Fruit fly (Drosophila melanogaster): ENCODE results near the gene CG17734.

Gene CG17734

DNA sequence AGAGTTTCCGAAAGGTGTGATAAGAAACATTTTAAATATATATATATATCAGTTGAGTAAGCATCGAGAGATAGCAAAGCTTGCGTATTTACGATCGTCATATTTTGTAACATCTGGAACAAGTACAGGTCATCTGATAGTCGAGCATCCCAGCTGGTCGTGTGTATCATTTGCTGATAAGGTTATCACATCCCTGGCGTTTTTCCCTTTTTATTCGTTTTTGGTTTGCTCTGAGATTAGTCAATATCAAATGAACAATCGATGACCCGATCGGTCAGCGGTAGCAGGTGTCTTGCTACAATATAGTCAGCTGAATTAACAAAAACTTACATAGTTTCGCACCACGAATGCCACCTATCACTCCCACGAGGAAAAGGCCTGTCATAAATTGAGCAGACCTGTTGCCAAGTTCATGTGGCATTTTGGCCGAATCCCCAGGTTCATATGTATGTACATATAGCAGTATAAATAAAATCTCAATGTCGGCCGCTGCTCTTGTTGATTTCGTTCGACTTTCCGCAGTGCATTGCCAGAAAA is 42.8 kb downstream of the CG17734 start (continued):
- TF ChIP-seq shn (GFP tag; optimal IDR thresholded peaks at IDR 0.05): no peak
- no peak for TF ChIP-seq sima (GFP tag; optimal IDR thresholded peaks at IDR 0.05)
- no peak for TF ChIP-seq CG10431 (GFP tag; optimal IDR thresholded peaks at IDR 0.05)
- peak; percentile 35; the same call in 1 of the 3 replicates for TF ChIP-seq Dbx (GFP tag; IDR thresholded peaks at IDR 0.05)
- no peak for TF ChIP-seq CG1647 (GFP tag; optimal IDR thresholded peaks at IDR 0.05)
- TF ChIP-seq CG6683 (GFP tag; optimal IDR thresholded peaks at IDR 0.05): no peak
- peak; percentile 4 for TF ChIP-seq grn (GFP tag; optimal IDR thresholded peaks at IDR 0.05)
- peak; percentile 56 for TF ChIP-seq CG18619 (GFP tag; optimal IDR thresholded peaks at IDR 0.05)
- TF ChIP-seq tx (GFP tag; optimal IDR thresholded peaks at IDR 0.05): no peak
- peak; percentile 20 for TF ChIP-seq salm (tag; optimal IDR thresholded peaks at IDR 0.05)
- TF ChIP-seq otp (GFP tag; IDR thresholded peaks at IDR 0.05): no peak
- TF ChIP-seq B-H1 (GFP tag; IDR thresholded peaks at IDR 0.05): no peak
- TF ChIP-seq Dad (GFP tag; optimal IDR thresholded peaks at IDR 0.05): no peak
- peak; percentile 60 for TF ChIP-seq NfI (GFP tag; optimal IDR thresholded peaks at IDR 0.05)
- TF ChIP-seq CG16815 (GFP tag; optimal IDR thresholded peaks at IDR 0.05): peak; percentile 22
- TF ChIP-seq CG16813 (GFP tag; IDR thresholded peaks at IDR 0.05; ENCODE audit: partially characterized antibody): no peak
- TF ChIP-seq hb (GFP tag; IDR thresholded peaks at IDR 0.05; ENCODE audit: partially characterized antibody): no peak
- TF ChIP-seq CG9817 (tag; optimal IDR thresholded peaks at IDR 0.05): peak; percentile 34
- TF ChIP-seq Dp (GFP tag; optimal IDR thresholded peaks at IDR 0.05): no peak
- TF ChIP-seq dimm (GFP tag; IDR thresholded peaks at IDR 0.05): no peak
- peak; percentile 19; the same call in 1 of the 2 replicates for TF ChIP-seq E2f2 (GFP tag; IDR thresholded peaks at IDR 0.05)
- no peak for TF ChIP-seq trem (tag; optimal IDR thresholded peaks at IDR 0.05)
- TF ChIP-seq CG31224 (GFP tag; IDR thresholded peaks at IDR 0.05): peak; percentile 54
- TF ChIP-seq tap (tag; optimal IDR thresholded peaks at IDR 0.05): peak; percentile 47
- TF ChIP-seq CG4820 (GFP tag; optimal IDR thresholded peaks at IDR 0.05): peak; percentile 28
- peak; percentile 76 for TF ChIP-seq CG11504 (tag; optimal IDR thresholded peaks at IDR 0.05)
- no peak for TF ChIP-seq ci (GFP tag; IDR thresholded peaks at IDR 0.05)
- no peak for TF ChIP-seq run (tag; optimal IDR thresholded peaks at IDR 0.05)
- peak; percentile 70 for TF ChIP-seq Hmr (GFP tag; optimal IDR thresholded peaks at IDR 0.05)
- TF ChIP-seq ab (GFP tag; optimal IDR thresholded peaks at IDR 0.05): no peak
- TF ChIP-seq CG9727 (GFP tag; optimal IDR thresholded peaks at IDR 0.05): peak; percentile 60
- TF ChIP-seq sug (tag; optimal IDR thresholded peaks at IDR 0.05): peak; percentile 74
- TF ChIP-seq Gsc (GFP tag; IDR thresholded peaks at IDR 0.05): no peak
- TF ChIP-seq cg (GFP tag; optimal IDR thresholded peaks at IDR 0.05): no peak
- TF ChIP-seq CG43689 (GFP tag; IDR thresholded peaks at IDR 0.05): 0 out of 2 replicates have a peak, but pooled peaks have one; percentile 33
- TF ChIP-seq CG12299 (tag; optimal IDR thresholded peaks at IDR 0.05): no peak
- no peak for TF ChIP-seq CG1832 (GFP tag; optimal IDR thresholded peaks at IDR 0.05)
- TF ChIP-seq Eip74EF (GFP tag; optimal IDR thresholded peaks at IDR 0.05): no peak
- peak; percentile 52; the same call in 1 of the 3 replicates for TF ChIP-seq CG11695 (GFP tag; IDR thresholded peaks at IDR 0.05)
- TF ChIP-seq HLH3B (GFP tag; IDR thresholded peaks at IDR 0.05): peak; percentile 50
- TF ChIP-seq CG12071 (GFP tag; optimal IDR thresholded peaks at IDR 0.05): no peak
- peak; percentile 61 for TF ChIP-seq ind (GFP tag; optimal IDR thresholded peaks at IDR 0.05)
- TF ChIP-seq slp2 (GFP tag; optimal IDR thresholded peaks at IDR 0.05): no peak
- no peak for TF ChIP-seq CG9876 (GFP tag; optimal IDR thresholded peaks at IDR 0.05)
- no peak for TF ChIP-seq Stat92E (GFP tag; optimal IDR thresholded peaks at IDR 0.05)
- peak; percentile 46; the same call in 1 of the 2 replicates for TF ChIP-seq CG32767 (GFP tag; IDR thresholded peaks at IDR 0.05)
- TF ChIP-seq Opbp (GFP tag; IDR thresholded peaks at IDR 0.05; ENCODE audit: partially characterized antibody): no peak
- no peak for TF ChIP-seq CG30431 (GFP tag; optimal IDR thresholded peaks at IDR 0.05)
- no peak for TF ChIP-seq Hsf (GFP tag; optimal IDR thresholded peaks at IDR 0.05)
- TF ChIP-seq CG11456 (GFP tag; IDR thresholded peaks at IDR 0.05): no peak
